Fruit fly (Drosophila melanogaster): Measurements from ENCODE around the gene SMC6.

DNA sequence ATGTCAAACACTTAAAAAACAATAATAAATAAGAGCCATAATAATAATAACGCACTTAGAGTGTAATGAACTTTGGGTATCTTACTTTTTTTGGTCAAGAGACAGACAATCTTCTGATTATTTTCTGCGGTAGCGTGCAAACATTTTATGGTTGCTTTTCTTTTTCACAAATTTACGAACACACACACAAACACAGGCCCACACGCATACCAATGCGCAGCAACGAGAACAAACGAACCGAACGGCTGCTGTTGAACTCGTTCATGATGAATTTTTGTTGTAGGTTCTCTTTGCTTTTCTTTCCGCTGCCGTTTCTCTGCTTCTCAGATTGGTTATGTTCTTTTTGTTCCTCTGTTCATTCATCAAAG is 40.9 kb upstream of the SMC6 start:
- TF ChIP-seq psq (optimal IDR thresholded peaks at IDR 0.05), result no peak
- TF ChIP-seq CG8478 (optimal IDR thresholded peaks at IDR 0.05), result no peak
- no peak for TF ChIP-seq usp (GFP tag; optimal IDR thresholded peaks at IDR 0.05)
- no peak for TF ChIP-seq EcR (GFP tag; optimal IDR thresholded peaks at IDR 0.05)
